Fruit fly (Drosophila melanogaster) whole organism, embryonic: ENCODE measurements around the gene Rim2.

ENCODE experiments used
- Awh ChIP-seq: fragments of 200-800 bp; sonication (Bioruptor generic); IDR thresholded peaks from 2 replicates; pipeline ENCODE4, ENCODE4 v1.3.6; 2022; ENCODE audit warnings: missing biosample characterization, missing genetic modification characterization
- CG10366 ChIP-seq: fragments of 200-800 bp; sonication (Bioruptor generic); IDR thresholded peaks from 2 replicates; pipeline ENCODE4 v1.3.6; 2022; ENCODE audit warnings: missing biosample characterization, missing genetic modification characterization
- CG11247 ChIP-seq: fragments of 200-800 bp; sonication (Bioruptor generic); IDR thresholded peaks from 2 replicates; pipeline ENCODE4 v1.3.6; 2022; ENCODE audit warnings: missing biosample characterization, missing genetic modification characterization
- CG12391 ChIP-seq: fragments of 200-800 bp; sonication (Bioruptor generic); optimal IDR thresholded peaks from 3 replicates; lab custom pipeline; 2018; ENCODE audit warnings: missing biosample characterization, mild to moderate bottlenecking, missing genetic modification characterization, moderate library complexity
- CG16813 ChIP-seq: fragments of 200-800 bp; sonication (Bioruptor generic); IDR thresholded peaks from 3 replicates; pipeline ENCODE4 v1.3.6; 2022; ENCODE audit warnings: missing biosample characterization, missing genetic modification characterization; ENCODE audit not compliant: partially characterized antibody
- CG18262 ChIP-seq: fragments of 200-800 bp; optimal IDR thresholded peaks from 3 replicates; lab custom pipeline; 2019; ENCODE audit warnings: missing biosample characterization, mild to moderate bottlenecking, missing genetic modification characterization, moderate library complexity
- CG18599 ChIP-seq: fragments of 200-800 bp; sonication (Bioruptor generic); optimal IDR thresholded peaks from 3 replicates; lab custom pipeline; 2017; ENCODE audit warnings: missing biosample characterization, missing genetic modification characterization, mild to moderate bottlenecking, moderate library complexity, missing genetic modification reagents
- CG18764 ChIP-seq: fragments of 200-800 bp; sonication (Bioruptor generic); optimal IDR thresholded peaks from 3 replicates; lab custom pipeline; 2016; ENCODE audit warnings: missing biosample characterization, missing genetic modification characterization
- CG2120 ChIP-seq: fragments of 200-800 bp; sonication (Bioruptor generic); optimal IDR thresholded peaks from 3 replicates; lab custom pipeline; 2016; ENCODE audit warnings: missing biosample characterization, missing genetic modification characterization
- CG2678 ChIP-seq: fragments of 200-800 bp; sonication (Bioruptor generic); optimal IDR thresholded peaks from 3 replicates; lab custom pipeline; 2019; ENCODE audit warnings: missing biosample characterization, mild to moderate bottlenecking, missing genetic modification characterization, moderate library complexity
- CG31441 ChIP-seq: fragments of 200-800 bp; sonication (Bioruptor generic); IDR thresholded peaks from 2 replicates; pipeline ENCODE4 v1.3.6; 2022; ENCODE audit warnings: missing biosample characterization, missing genetic modification characterization
- CG3163 ChIP-seq: fragments of 200-800 bp; sonication (Bioruptor generic); optimal IDR thresholded peaks from 3 replicates; lab custom pipeline; 2016; ENCODE audit warnings: missing biosample characterization, missing genetic modification characterization
- CG32532 ChIP-seq: fragments of 200-800 bp; sonication (Bioruptor generic); IDR thresholded peaks from 2 replicates; pipeline ENCODE4 v1.3.6; 2022; ENCODE audit warnings: missing biosample characterization, missing genetic modification characterization
- CG3407 ChIP-seq: fragments of 200-800 bp; sonication (Bioruptor generic); optimal IDR thresholded peaks from 2 replicates; lab custom pipeline; 2018; ENCODE audit warnings: missing biosample characterization, mild to moderate bottlenecking, missing genetic modification characterization
- CG6175 ChIP-seq: fragments of 200-800 bp; sonication (Bioruptor generic); IDR thresholded peaks from 3 replicates; pipeline ENCODE4 v1.3.6; 2022; ENCODE audit warnings: missing biosample characterization, missing genetic modification characterization
- CG6654 ChIP-seq: fragments of 200-800 bp; sonication (Bioruptor generic); optimal IDR thresholded peaks from 2 replicates; lab custom pipeline; 2017; ENCODE audit warnings: missing biosample characterization, mild to moderate bottlenecking, missing genetic modification characterization
- CTCF ChIP-seq: fragments of 200-800 bp; sonication (Bioruptor generic); optimal IDR thresholded peaks from 2 replicates; lab custom pipeline; 2017; ENCODE audit warnings: missing biosample characterization, mild to moderate bottlenecking, missing genetic modification characterization, moderate library complexity
- Ets97D ChIP-seq: fragments of 200-800 bp; sonication (Bioruptor generic); optimal IDR thresholded peaks from 3 replicates; lab custom pipeline; 2016; ENCODE audit warnings: missing biosample characterization, missing genetic modification characterization
- Fer3 ChIP-seq: fragments of 200-800 bp; sonication (Bioruptor generic); optimal IDR thresholded peaks from 2 replicates; lab custom pipeline; 2018; ENCODE audit warnings: missing biosample characterization, mild to moderate bottlenecking, missing genetic modification characterization, moderate library complexity
- GATAe ChIP-seq: fragments of 200-800 bp; sonication (Bioruptor generic); conservative IDR thresholded peaks from 2 replicates; pipeline ENCODE4 v1.3.6; 2022; ENCODE audit warnings: missing biosample characterization, missing genetic modification characterization
- HLH3B ChIP-seq: fragments of 200-800 bp; sonication (Bioruptor generic); IDR thresholded peaks from 2 replicates; pipeline ENCODE4 v1.3.6; 2022; ENCODE audit warnings: missing biosample characterization, missing genetic modification characterization
- Hand ChIP-seq: fragments of 200-800 bp; sonication (Bioruptor generic); optimal IDR thresholded peaks from 2 replicates; lab custom pipeline; 2017; ENCODE audit warnings: mild to moderate bottlenecking, missing biosample characterization, missing genetic modification reagents, missing genetic modification characterization
- HmgZ ChIP-seq: fragments of 200-800 bp; sonication (Bioruptor generic); optimal IDR thresholded peaks from 2 replicates; lab custom pipeline; 2018; ENCODE audit warnings: missing biosample characterization, mild to moderate bottlenecking, missing genetic modification characterization
- NFAT ChIP-seq: fragments of 200-800 bp; sonication (Bioruptor generic); IDR thresholded peaks from 2 replicates; pipeline ENCODE4 v1.3.6; 2022; ENCODE audit warnings: missing biosample characterization, missing genetic modification characterization
- NK7.1 ChIP-seq: fragments of 200-800 bp; sonication (Bioruptor generic); optimal IDR thresholded peaks from 3 replicates; lab custom pipeline; 2016; ENCODE audit warnings: missing biosample characterization, missing genetic modification characterization
- Nf-YA ChIP-seq: fragments of 200-800 bp; sonication (Bioruptor generic); IDR thresholded peaks from 2 replicates; pipeline ENCODE4 v1.3.6; 2022; ENCODE audit warnings: missing biosample characterization, missing genetic modification characterization
- Ptx1 ChIP-seq: fragments of 200-800 bp; sonication (Bioruptor generic); IDR thresholded peaks from 2 replicates; pipeline ENCODE4 v1.3.6; 2022; ENCODE audit warnings: missing biosample characterization, missing genetic modification characterization
- Sry-β ChIP-seq: fragments of 200-800 bp; sonication (Bioruptor generic); optimal IDR thresholded peaks from 2 replicates; lab custom pipeline; 2018; ENCODE audit warnings: missing biosample characterization, mild to moderate bottlenecking, missing genetic modification characterization, moderate library complexity
- Taf1 ChIP-seq: fragments of 200-800 bp; sonication (Bioruptor generic); IDR thresholded peaks from 2 replicates; pipeline ENCODE4 v1.3.6; 2022; ENCODE audit warnings: missing biosample characterization, missing genetic modification characterization
- aop ChIP-seq: fragments of 200-800 bp; sonication (Bioruptor generic); IDR thresholded peaks from 2 replicates; pipeline ENCODE4 v1.3.6; 2022; ENCODE audit warnings: missing biosample characterization, missing genetic modification characterization
- btn ChIP-seq: fragments of 200-800 bp; sonication (Bioruptor generic); optimal IDR thresholded peaks from 2 replicates; lab custom pipeline; 2016; ENCODE audit warnings: missing biosample characterization, missing genetic modification characterization
- cad ChIP-seq: fragments of >200 bp; optimal IDR thresholded peaks from 2 replicates; lab custom pipeline; 2017; ENCODE audit warnings: missing biosample characterization, missing genetic modification characterization
- chn ChIP-seq: fragments of 200-800 bp; sonication (Bioruptor generic); optimal IDR thresholded peaks from 2 replicates; lab custom pipeline; 2016; ENCODE audit warnings: missing biosample characterization, missing genetic modification characterization
- ci ChIP-seq: fragments of 200-800 bp; sonication (Bioruptor generic); IDR thresholded peaks from 3 replicates; pipeline ENCODE4 v1.3.6; 2022; ENCODE audit warnings: missing biosample characterization, missing genetic modification characterization
- dysf ChIP-seq: fragments of 200-800 bp; sonication (Bioruptor generic); IDR thresholded peaks from 3 replicates; pipeline ENCODE4 v1.3.6; 2022; ENCODE audit warnings: missing biosample characterization, missing genetic modification characterization
- ems ChIP-seq: fragments of 200-800 bp; sonication (Bioruptor generic); optimal IDR thresholded peaks from 3 replicates; lab custom pipeline; 2016; ENCODE audit warnings: missing biosample characterization, missing genetic modification characterization
- esg ChIP-seq: fragments of 200-800 bp; sonication (Bioruptor generic); conservative IDR thresholded peaks from 2 replicates; pipeline ENCODE4 v1.3.6; 2022; ENCODE audit warnings: missing biosample characterization, missing genetic modification characterization
- exex ChIP-seq: fragments of 200-800 bp; sonication (Bioruptor generic); optimal IDR thresholded peaks from 4 replicates; lab custom pipeline; 2018; ENCODE audit warnings: missing biosample characterization, mild to moderate bottlenecking, missing genetic modification characterization, moderate library complexity
- ftz-f1 ChIP-seq: fragments of 200-800 bp; sonication (Bioruptor generic); optimal IDR thresholded peaks from 2 replicates; lab custom pipeline; 2016; ENCODE audit warnings: missing biosample characterization, missing genetic modification characterization
- kay ChIP-seq: fragments of 200-800 bp; sonication (Bioruptor generic); optimal IDR thresholded peaks from 2 replicates; lab custom pipeline; 2016; ENCODE audit warnings: missing biosample characterization, missing genetic modification characterization
- mirr ChIP-seq: fragments of 200-800 bp; sonication (Bioruptor generic); optimal IDR thresholded peaks from 3 replicates; lab custom pipeline; 2018; ENCODE audit warnings: missing biosample characterization, mild to moderate bottlenecking, missing genetic modification characterization
- nmo ChIP-seq: fragments of 200-800 bp; sonication (Bioruptor generic); optimal IDR thresholded peaks from 2 replicates; lab custom pipeline; 2018; ENCODE audit warnings: missing biosample characterization, mild to moderate bottlenecking, missing genetic modification characterization, moderate library complexity
- pan ChIP-seq, 4 experiments: fragments of >200 bp in 3 of 4; fragments of 200-800 bp in 1 of 4; sonication (Bioruptor generic) in 1 of 4; optimal IDR thresholded peaks in 3 of 4; IDR thresholded peaks in 1 of 4; 2 replicates each; pipeline versions ENCODE4 v1.3.6 to Lab custom; 2017 to 2022; ENCODE audit warnings: missing biosample characterization in 2 of 4, missing genetic modification characterization in 2 of 4, mixed read lengths in 1 of 4
- pnt ChIP-seq: fragments of 200-800 bp; sonication (Bioruptor generic); optimal IDR thresholded peaks from 3 replicates; lab custom pipeline; 2016; ENCODE audit warnings: missing biosample characterization, missing genetic modification characterization
- pros ChIP-seq: fragments of 200-800 bp; sonication (Bioruptor generic); optimal IDR thresholded peaks from 3 replicates; lab custom pipeline; 2019; ENCODE audit warnings: missing biosample characterization, mild to moderate bottlenecking, missing genetic modification characterization, moderate library complexity
- shn ChIP-seq: fragments of 200-800 bp; sonication (Bioruptor generic); optimal IDR thresholded peaks from 3 replicates; lab custom pipeline; 2016; ENCODE audit warnings: missing biosample characterization, missing genetic modification characterization
- stwl ChIP-seq: fragments of 200-800 bp; sonication (Bioruptor generic); optimal IDR thresholded peaks from 3 replicates; lab custom pipeline; 2018; ENCODE audit warnings: missing biosample characterization, mild to moderate bottlenecking, missing genetic modification characterization, moderate library complexity
- tll ChIP-seq, 2 experiments: fragments of 200-800 bp in 1 of 2; fragments of >200 bp in 1 of 2; sonication (Bioruptor generic) in 1 of 2; optimal IDR thresholded peaks; 2 replicates each; lab custom pipeline; 2017 to 2019; ENCODE audit warnings: missing biosample characterization in 2 of 2, missing genetic modification characterization in 2 of 2, mild to moderate bottlenecking in 1 of 2, moderate library complexity in 1 of 2
- toy ChIP-seq: fragments of 200-800 bp; sonication (Bioruptor generic); IDR thresholded peaks from 2 replicates; pipeline ENCODE4 v1.3.6; 2022; ENCODE audit warnings: missing biosample characterization, missing genetic modification characterization
- unc-4 ChIP-seq: fragments of 200-800 bp; sonication (Bioruptor generic); IDR thresholded peaks from 2 replicates; pipeline ENCODE4 v1.3.6; 2022; ENCODE audit warnings: missing biosample characterization, missing genetic modification characterization; ENCODE audit not compliant: partially characterized antibody

Gene Rim2

DNA sequence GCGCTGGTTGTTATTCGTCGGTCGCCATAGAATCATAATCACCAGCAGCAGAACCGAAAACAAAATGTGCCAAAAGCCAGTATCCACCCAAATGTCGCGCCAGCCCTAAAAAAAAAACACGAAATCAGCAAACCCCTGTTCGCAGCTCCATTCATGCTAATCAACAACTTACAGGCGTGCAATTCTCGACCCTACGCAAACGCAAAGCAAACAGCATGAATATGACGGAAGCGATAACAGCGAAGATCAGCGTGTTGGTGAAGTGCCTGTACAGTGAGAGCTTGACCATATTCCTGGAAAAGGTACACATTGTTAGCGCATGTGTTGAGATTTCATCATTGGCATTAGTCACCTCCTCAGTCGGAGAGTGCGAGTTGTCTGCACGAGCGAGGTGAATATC is 16.1 kb downstream of the Rim2 start:
- TF ChIP-seq Sry-β (no peak), CG18764 (GFP tag; lab: Kevin White, UChicago) (no peak), Taf1 (no peak), toy (GFP tag; lab: Robert Waterston, UW) (no peak), tll (GFP tag; optimal IDR thresholded peaks at IDR 0.05; lab: Kevin White, UChicago) (no peak), CTCF (GFP tag; lab: Kevin White, UChicago) (no peak)

DNA sequence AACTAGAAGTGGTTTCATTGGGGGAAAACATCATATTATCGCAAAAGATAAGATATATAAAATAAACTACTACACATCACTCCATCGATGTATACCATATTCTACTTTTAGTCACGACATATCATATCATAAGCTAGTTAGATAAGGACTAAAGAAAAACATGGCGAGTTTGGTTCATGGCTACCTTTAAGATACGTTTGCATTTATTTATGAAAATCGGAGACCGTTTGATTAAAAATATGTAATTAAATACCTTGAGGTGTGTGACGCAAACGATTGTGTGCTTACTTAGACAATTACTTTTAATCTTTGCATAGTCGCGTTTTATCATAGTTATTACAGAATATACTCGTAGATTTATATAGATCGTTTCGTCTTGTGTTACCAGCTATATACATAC is 17.2 kb downstream of the Rim2 start:
- TF ChIP-seq exex (peak; percentile 91), CG32532 (no peak), btn (no peak), mirr (GFP tag; lab: Kevin White, UChicago) (peak; percentile 86), tll (GFP tag; optimal IDR thresholded peaks at IDR 0.05; lab: Kevin White, UChicago) (no peak), pros (GFP tag; lab: Kevin White, UChicago) (no peak), Nf-YA (GFP tag; lab: Robert Waterston, UW) (no peak), CG3163 (no peak), NFAT (GFP tag; lab: Robert Waterston, UW) (no peak), CG16813 (no peak), kay (GFP tag; lab: Kevin White, UChicago) (no peak), CG31441 (GFP tag; lab: Robert Waterston, UW) (no peak), esg (GFP tag; lab: Robert Waterston, UW) (no peak)

DNA sequence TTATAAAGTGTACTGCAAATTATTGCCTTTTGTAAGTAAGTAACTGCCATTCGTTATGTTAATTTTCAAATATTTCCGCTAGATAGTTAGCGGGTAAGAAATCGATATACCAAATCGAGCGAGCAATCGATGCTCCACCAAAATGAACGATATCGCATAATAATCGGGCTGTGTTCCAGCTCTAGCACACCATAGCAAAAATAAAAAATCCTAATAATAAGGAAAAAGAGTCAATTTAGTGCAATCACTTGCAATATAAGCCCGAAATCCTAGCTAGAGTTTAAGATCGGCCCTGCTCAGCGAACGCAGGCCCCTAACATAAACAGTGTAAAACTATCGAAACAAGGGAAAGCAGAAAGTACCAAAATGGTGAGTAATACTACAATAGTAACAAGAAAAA is 19.4 kb downstream of the Rim2 start, which contains the start of gene cpb:
Gene cpb, plus strand, starts transcription at position 157 of the 400 bp plus-strand sequence.
- TF ChIP-seq CG10366 (GFP tag; lab: Robert Waterston, UW) (no peak), Ets97D (GFP tag; lab: Kevin White, UChicago) (peak; percentile 6), stwl (tag; lab: Kevin White, UChicago) (peak; percentile 61), ci (GFP tag; lab: Robert Waterston, UW) (no peak), Ptx1 (GFP tag; lab: Robert Waterston, UW) (no peak), CG3407 (no peak), ftz-f1 (GFP tag; lab: Kevin White, UChicago) (no peak), ems (GFP tag; lab: Kevin White, UChicago) (no peak), shn (GFP tag; lab: Kevin White, UChicago) (no peak), CG2120 (no peak), CG6175 (GFP tag; lab: Robert Waterston, UW) (no peak), Hand (GFP tag; lab: Kevin White, UChicago) (no peak), CG12391 (tag; lab: Kevin White, UChicago) (no peak), Fer3 (tag; lab: Kevin White, UChicago) (no peak), Awh (GFP tag; lab: Robert Waterston, UW) (no peak), aop (no peak), nmo (no peak), HLH3B (GFP tag; lab: Robert Waterston, UW) (no peak), dysf (GFP tag; lab: Robert Waterston, UW) (no peak), NK7.1 (GFP tag; lab: Kevin White, UChicago) (no peak), cad (no peak), CG11247 (no peak), CG16813 (peak; percentile 84), pnt (no peak), CG18262 (tag; lab: Kevin White, UChicago) (no peak), GATAe (GFP tag; lab: Robert Waterston, UW) (no peak), kay (GFP tag; lab: Kevin White, UChicago) (peak; percentile 73), CG18599 (GFP tag; lab: Kevin White, UChicago) (no peak), CG2678 (tag; lab: Kevin White, UChicago) (no peak), CG6654 (GFP tag; lab: Kevin White, UChicago) (no peak), HmgZ (tag; lab: Kevin White, UChicago) (no peak), unc-4 (GFP tag; lab: Robert Waterston, UW) (peak; percentile 95), pan (optimal IDR thresholded peaks at IDR 0.05; lab: Kevin White, UChicago) (no peak), pan (GFP tag; optimal IDR thresholded peaks at IDR 0.05 in 1 of 2, IDR thresholded peaks at IDR 0.05 in 1 of 2) (no peak), chn (GFP tag; lab: Kevin White, UChicago) (no peak)
